Fruit fly (Drosophila melanogaster): Measurements from ENCODE around the gene CG34298.

- TF ChIP-seq dmrt93B (GFP tag; optimal IDR thresholded peaks at IDR 0.05): no peak
- TF ChIP-seq foxo (GFP tag; optimal IDR thresholded peaks at IDR 0.05): no peak
- TF ChIP-seq Dif (GFP tag; optimal IDR thresholded peaks at IDR 0.05; ENCODE audit: partially characterized antibody): no peak
- TF ChIP-seq N (GFP tag; optimal IDR thresholded peaks at IDR 0.05): no peak
- no peak for TF ChIP-seq jim (GFP tag; optimal IDR thresholded peaks at IDR 0.05)
- no peak for TF ChIP-seq psq (GFP tag; optimal IDR thresholded peaks at IDR 0.05)
- no peak for TF ChIP-seq sage (GFP tag; optimal IDR thresholded peaks at IDR 0.05)
Observed at dm6 chr3R:30040879-30041278, 41.3 kb downstream of the CG34298 start.

Data from whole organism, wandering third instar larva.